Worm (Caenorhabditis elegans) whole organism, young adult: ENCODE results near the gene srt-12.
"Not testable (repeated sequence)": the region's sequence is repeated elsewhere in the genome, so short reads cannot be mapped to it uniquely, and the experiment has no call there.

Experiments used
- D2030.7 ChIP-seq: fragments of 200-800 bp; sonication (Bioruptor generic); IDR thresholded peaks from 2 replicates; pipeline ENCODE4 v1.3.6; 2022; ENCODE audit warnings: missing genetic modification reagents, missing genetic modification characterization, missing compliant biosample characterization
- F10E7.11 ChIP-seq: sonication (generic microtip); optimal IDR thresholded peaks from 2 replicates; lab custom pipeline; 2017; ENCODE audit warnings: mild to moderate bottlenecking, missing genetic modification characterization, moderate library complexity, missing compliant biosample characterization
- F39B2.1 ChIP-seq: fragments of 200-800 bp; sonication (Bioruptor generic); IDR thresholded peaks from 2 replicates; pipeline ENCODE4 v1.3.6; 2022; ENCODE audit warnings: missing genetic modification reagents, missing genetic modification characterization, missing compliant biosample characterization
- athp-1 ChIP-seq: sonication (generic microtip); optimal IDR thresholded peaks from 2 replicates; lab custom pipeline; 2017; ENCODE audit warnings: mild to moderate bottlenecking, missing genetic modification characterization, missing compliant biosample characterization
- ceh-58 ChIP-seq: fragments of 200-800 bp; sonication (Bioruptor generic); IDR thresholded peaks from 2 replicates; pipeline ENCODE4 v1.3.6; 2022; ENCODE audit warnings: missing genetic modification characterization, missing compliant biosample characterization
- die-1 ChIP-seq: sonication (generic microtip); optimal IDR thresholded peaks from 2 replicates; lab custom pipeline; 2016; ENCODE audit warnings: missing genotype, mild to moderate bottlenecking, missing genetic modification characterization, missing compliant biosample characterization
- ets-4 ChIP-seq: fragments of 200-800 bp; sonication (Bioruptor generic); optimal IDR thresholded peaks from 2 replicates; lab custom pipeline; 2018; ENCODE audit warnings: mild to moderate bottlenecking, missing genetic modification characterization, missing compliant biosample characterization
- hmg-20 ChIP-seq: fragments of 200-800 bp; sonication (Bioruptor generic); IDR thresholded peaks from 2 replicates; pipeline ENCODE4 v1.3.6; 2022; ENCODE audit warnings: missing genetic modification reagents, missing genetic modification characterization, missing compliant biosample characterization
- unc-62 ChIP-seq: fragments of 150-350 bp; optimal IDR thresholded peaks from 2 replicates; lab custom pipeline; 2014; ENCODE audit warnings: missing biosample characterization, missing genetic modification reagents, missing genetic modification characterization

DNA sequence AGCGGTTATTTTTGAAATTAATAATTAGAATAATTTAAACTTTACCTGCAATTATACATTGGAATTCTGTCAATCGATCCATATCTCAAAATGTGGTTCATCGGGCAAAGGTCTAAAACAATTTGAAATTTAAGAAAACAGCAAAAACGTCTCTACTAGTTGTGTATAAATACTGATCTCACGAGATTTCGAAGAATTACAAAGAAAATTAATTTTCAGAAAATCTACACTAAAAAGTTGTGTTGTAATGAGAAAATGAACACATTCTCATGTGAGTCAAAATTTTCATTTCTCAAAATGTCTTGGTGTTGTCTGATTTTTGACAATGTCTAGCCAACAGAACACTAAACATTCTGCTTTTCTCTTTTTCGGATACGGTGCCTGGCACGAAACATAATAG is 39.4 kb upstream of the srt-12 start, which contains the start of gene srt-37:
- TF ChIP-seq ceh-58; hmg-20 (GFP tag; lab: Robert Waterston, UW); D2030.7 (GFP tag; lab: Robert Waterston, UW); unc-62 (GFP tag; lab: Kevin White, UChicago); F10E7.11 (tag; lab: Kevin White, UChicago); F39B2.1; die-1; ets-4 (GFP tag; lab: Kevin White, UChicago); athp-1: not testable (repeated sequence)
